Worm (Caenorhabditis elegans) whole organism, L4/young adult: ENCODE results near the gene Y4C6A.4.

ENCODE experiments used
- W03F9.2 ChIP-seq: fragments of 150-350 bp; optimal IDR thresholded peaks from 2 replicates; lab custom pipeline; 2014; ENCODE audit warnings: missing biosample characterization, missing genetic modification characterization
- dao-5 ChIP-seq: sonication (generic microtip); optimal IDR thresholded peaks from 2 replicates; lab custom pipeline; 2016; ENCODE audit warnings: missing genotype, missing genetic modification characterization, moderate library complexity, missing compliant biosample characterization
- him-1 ChIP-seq: sonication (generic microtip); optimal IDR thresholded peaks from 2 replicates; lab custom pipeline; 2016; ENCODE audit warnings: missing genotype, missing genetic modification reagents, missing genetic modification characterization, missing compliant biosample characterization

- no peak for TF ChIP-seq dao-5 (tag; lab: Kevin White, UChicago)
- TF ChIP-seq him-1: no peak
- TF ChIP-seq W03F9.2 (tag; lab: Kevin White, UChicago): no peak
These were observed at the start of gene Y4C6A.4 for ce11 chrIV:5452667-5453066.
